Fruit fly (Drosophila melanogaster) whole organism, embryonic: ENCODE measurements around the gene gt.

ENCODE experiments used
- Atf6 ChIP-seq: fragments of 200-800 bp; sonication (Bioruptor generic); IDR thresholded peaks from 2 replicates; pipeline ENCODE4 v1.3.6; 2022; ENCODE audit warnings: missing biosample characterization, missing genetic modification characterization
- CG10543 ChIP-seq: fragments of 200-800 bp; sonication (Bioruptor generic); optimal IDR thresholded peaks from 3 replicates; lab custom pipeline; 2017; ENCODE audit warnings: missing biosample characterization, mild to moderate bottlenecking, missing genetic modification characterization, moderate library complexity
- CG11398 ChIP-seq: fragments of 200-800 bp; sonication (Bioruptor generic); optimal IDR thresholded peaks from 2 replicates; lab custom pipeline; 2016; ENCODE audit warnings: missing biosample characterization, missing genetic modification characterization
- CG12299 ChIP-seq: fragments of 200-800 bp; sonication (Bioruptor generic); optimal IDR thresholded peaks from 2 replicates; lab custom pipeline; 2018; ENCODE audit warnings: missing biosample characterization, mild to moderate bottlenecking, missing genetic modification characterization
- CG14441 ChIP-seq: fragments of 200-800 bp; sonication (Bioruptor generic); IDR thresholded peaks from 2 replicates; pipeline ENCODE4 v1.3.6; 2022; ENCODE audit warnings: missing biosample characterization, missing genetic modification characterization
- CG15479 ChIP-seq: fragments of 200-800 bp; sonication (Bioruptor generic); optimal IDR thresholded peaks from 3 replicates; lab custom pipeline; 2019; ENCODE audit warnings: missing biosample characterization, mild to moderate bottlenecking, missing genetic modification characterization, moderate library complexity
- CG15514 ChIP-seq: fragments of 200-800 bp; sonication (Bioruptor generic); optimal IDR thresholded peaks from 3 replicates; lab custom pipeline; 2017; ENCODE audit warnings: missing biosample characterization, missing genetic modification characterization, mild to moderate bottlenecking, moderate library complexity, missing genetic modification reagents
- CG15601 ChIP-seq: fragments of 200-800 bp; sonication (Bioruptor generic); optimal IDR thresholded peaks from 3 replicates; lab custom pipeline; 2019; ENCODE audit warnings: missing biosample characterization, mild to moderate bottlenecking, missing genetic modification characterization, moderate library complexity
- CG1832 ChIP-seq: fragments of 200-800 bp; sonication (Bioruptor generic); optimal IDR thresholded peaks from 2 replicates; lab custom pipeline; 2017; ENCODE audit warnings: missing biosample characterization, mild to moderate bottlenecking, missing genetic modification characterization, inconsistent platforms
- CG2678 ChIP-seq: fragments of 200-800 bp; sonication (Bioruptor generic); optimal IDR thresholded peaks from 3 replicates; lab custom pipeline; 2019; ENCODE audit warnings: missing biosample characterization, mild to moderate bottlenecking, missing genetic modification characterization, moderate library complexity
- CG2712 ChIP-seq: fragments of 200-800 bp; optimal IDR thresholded peaks from 3 replicates; lab custom pipeline; 2019; ENCODE audit warnings: missing biosample characterization, mild to moderate bottlenecking, missing genetic modification characterization, moderate library complexity
- CG3281 ChIP-seq: fragments of 200-800 bp; sonication (Bioruptor generic); optimal IDR thresholded peaks from 3 replicates; lab custom pipeline; 2017; ENCODE audit warnings: missing biosample characterization, mild to moderate bottlenecking, missing genetic modification characterization
- CG4282 ChIP-seq: fragments of 200-800 bp; sonication (Bioruptor generic); optimal IDR thresholded peaks from 2 replicates; lab custom pipeline; 2016; ENCODE audit warnings: missing biosample characterization, missing genetic modification characterization
- CG4424 ChIP-seq: fragments of 200-800 bp; sonication (Bioruptor generic); optimal IDR thresholded peaks from 3 replicates; lab custom pipeline; 2016; ENCODE audit warnings: missing biosample characterization, missing genetic modification characterization
- CG6254 ChIP-seq: fragments of 200-800 bp; sonication (Bioruptor generic); optimal IDR thresholded peaks from 3 replicates; lab custom pipeline; 2017; ENCODE audit warnings: mild to moderate bottlenecking, missing biosample characterization, missing genetic modification reagents, missing genetic modification characterization
- CG6272 ChIP-seq: fragments of 200-800 bp; sonication (Bioruptor generic); IDR thresholded peaks from 2 replicates; pipeline ENCODE4 v1.3.6; 2022; ENCODE audit warnings: missing biosample characterization, missing genetic modification characterization
- CG6683 ChIP-seq: fragments of 200-800 bp; sonication (Bioruptor generic); optimal IDR thresholded peaks from 2 replicates; lab custom pipeline; 2017; ENCODE audit warnings: missing biosample characterization, mild to moderate bottlenecking, missing genetic modification characterization, missing genetic modification reagents
- CG6765 ChIP-seq: fragments of 200-800 bp; sonication (Bioruptor generic); optimal IDR thresholded peaks from 3 replicates; lab custom pipeline; 2017; ENCODE audit warnings: missing biosample characterization, mild to moderate bottlenecking, missing genetic modification characterization
- Chrac-16 ChIP-seq: fragments of 200-800 bp; sonication (Bioruptor generic); optimal IDR thresholded peaks from 3 replicates; lab custom pipeline; 2016; ENCODE audit warnings: missing biosample characterization, missing genetic modification characterization
- Dfd ChIP-seq, 2 experiments: fragments of >200 bp; optimal IDR thresholded peaks; 2 replicates each; lab custom pipeline; 2017; ENCODE audit warnings: missing biosample characterization in 2 of 2, missing genetic modification characterization in 2 of 2
- ERR ChIP-seq: fragments of 200-800 bp; sonication (Bioruptor generic); optimal IDR thresholded peaks from 2 replicates; lab custom pipeline; 2016; ENCODE audit warnings: missing biosample characterization, missing genetic modification characterization
- Hr39 ChIP-seq: fragments of >200 bp; optimal IDR thresholded peaks from 2 replicates; lab custom pipeline; 2017
- Med ChIP-seq: fragments of 200-800 bp; sonication (Bioruptor generic); peaks from one replicate; lab custom pipeline; 2016; ENCODE audit warnings: missing biosample characterization, missing genetic modification characterization, mild to moderate bottlenecking, inconsistent platforms, moderate library complexity
- Mrtf ChIP-seq: fragments of 200-800 bp; sonication (Bioruptor generic); IDR thresholded peaks from 3 replicates; pipeline ENCODE4 v1.3.6; 2022; ENCODE audit warnings: missing biosample characterization, missing genetic modification characterization
- NK7.1 ChIP-seq: fragments of 200-800 bp; sonication (Bioruptor generic); optimal IDR thresholded peaks from 3 replicates; lab custom pipeline; 2016; ENCODE audit warnings: missing biosample characterization, missing genetic modification characterization
- Tbp ChIP-seq: fragments of >200 bp; optimal IDR thresholded peaks from 2 replicates; lab custom pipeline; 2018; ENCODE audit warnings: missing biosample characterization, missing genetic modification characterization
- Xrp1 ChIP-seq: fragments of 200-800 bp; sonication (Bioruptor generic); IDR thresholded peaks from 2 replicates; pipeline ENCODE4 v1.3.6; 2022; ENCODE audit warnings: missing biosample characterization, missing genetic modification characterization
- bsh ChIP-seq, 2 experiments: fragments of 200-800 bp; sonication (Bioruptor generic); optimal IDR thresholded peaks; 2 replicates each; lab custom pipeline; 2017 to 2018; ENCODE audit warnings: mild to moderate bottlenecking in 2 of 2, missing biosample characterization in 2 of 2, missing genetic modification characterization in 2 of 2, moderate library complexity in 1 of 2
- crol ChIP-seq: fragments of 200-800 bp; sonication (Bioruptor generic); IDR thresholded peaks from 2 replicates; pipeline ENCODE4 v1.3.6; 2022; ENCODE audit warnings: missing biosample characterization, missing genetic modification characterization
- disco-r ChIP-seq: fragments of 200-800 bp; sonication (Bioruptor generic); optimal IDR thresholded peaks from 2 replicates; lab custom pipeline; 2016; ENCODE audit warnings: missing biosample characterization, missing genetic modification characterization
- dpn ChIP-seq, 2 experiments: fragments of 200-800 bp; sonication (Bioruptor generic); optimal IDR thresholded peaks; 3 replicates each; lab custom pipeline; 2016; ENCODE audit warnings: missing biosample characterization in 2 of 2, missing genetic modification characterization in 2 of 2
- fd102C ChIP-seq: fragments of 200-800 bp; sonication (Bioruptor generic); optimal IDR thresholded peaks from 2 replicates; lab custom pipeline; 2018; ENCODE audit warnings: missing biosample characterization, mild to moderate bottlenecking, missing genetic modification characterization, moderate library complexity
- fd96Cb ChIP-seq: fragments of 200-800 bp; sonication (Bioruptor generic); optimal IDR thresholded peaks from 2 replicates; lab custom pipeline; 2018; ENCODE audit warnings: missing biosample characterization, mild to moderate bottlenecking, missing genetic modification characterization, moderate library complexity
- gfzf ChIP-seq: fragments of 200-800 bp; sonication (Bioruptor generic); optimal IDR thresholded peaks from 2 replicates; lab custom pipeline; 2016; ENCODE audit warnings: missing biosample characterization, mild to moderate bottlenecking, missing genetic modification characterization, moderate library complexity
- kni ChIP-seq: fragments of 200-800 bp; sonication (Bioruptor generic); optimal IDR thresholded peaks from 3 replicates; lab custom pipeline; 2017; ENCODE audit warnings: mild to moderate bottlenecking, missing biosample characterization, missing genetic modification reagents, missing genetic modification characterization
- knrl ChIP-seq: fragments of 200-800 bp; sonication (Bioruptor generic); IDR thresholded peaks from 3 replicates; pipeline ENCODE4 v1.3.6; 2022; ENCODE audit warnings: missing biosample characterization, missing genetic modification characterization; ENCODE audit not compliant: partially characterized antibody
- maf-S ChIP-seq: fragments of 200-800 bp; sonication (Bioruptor generic); optimal IDR thresholded peaks from 2 replicates; lab custom pipeline; 2016; ENCODE audit warnings: missing biosample characterization, missing genetic modification characterization
- prd ChIP-seq, 3 experiments: fragments of >200 bp in 2 of 3; fragments of 200-800 bp in 1 of 3; sonication (Bioruptor generic) in 1 of 3; optimal IDR thresholded peaks in 2 of 3; IDR thresholded peaks in 1 of 3; 2 replicates in 2 of 3; 3 replicates in 1 of 3; pipeline versions ENCODE4 v1.3.6 to Lab custom; 2017 to 2022; ENCODE audit warnings: missing biosample characterization in 1 of 3, missing genetic modification characterization in 1 of 3
- sima ChIP-seq: fragments of 200-800 bp; sonication (Bioruptor generic); optimal IDR thresholded peaks from 2 replicates; lab custom pipeline; 2016; ENCODE audit warnings: missing biosample characterization, missing genetic modification characterization
- sisA ChIP-seq: fragments of 200-800 bp; sonication (Bioruptor generic); IDR thresholded peaks from 2 replicates; pipeline ENCODE4 v1.3.6; 2022; ENCODE audit warnings: missing biosample characterization, missing genetic modification characterization
- slp2 ChIP-seq: fragments of 200-800 bp; sonication (Bioruptor generic); optimal IDR thresholded peaks from 2 replicates; lab custom pipeline; 2016; ENCODE audit warnings: missing biosample characterization, missing genetic modification characterization
- sr ChIP-seq: fragments of 200-800 bp; sonication (Bioruptor generic); IDR thresholded peaks from 3 replicates; pipeline ENCODE4 v1.3.6; 2022; ENCODE audit warnings: missing biosample characterization, missing genetic modification characterization
- ssp ChIP-seq: fragments of 200-800 bp; sonication (Bioruptor generic); IDR thresholded peaks from 2 replicates; pipeline ENCODE4 v1.3.6; 2022; ENCODE audit warnings: missing biosample characterization, missing genetic modification characterization
- stwl ChIP-seq: fragments of 200-800 bp; sonication (Bioruptor generic); optimal IDR thresholded peaks from 3 replicates; lab custom pipeline; 2018; ENCODE audit warnings: missing biosample characterization, mild to moderate bottlenecking, missing genetic modification characterization, moderate library complexity
- vvl ChIP-seq: fragments of 200-800 bp; sonication (Bioruptor generic); IDR thresholded peaks from 2 replicates; pipeline ENCODE4 v1.3.6; 2022; ENCODE audit warnings: missing biosample characterization, missing genetic modification characterization

gt gene

DNA sequence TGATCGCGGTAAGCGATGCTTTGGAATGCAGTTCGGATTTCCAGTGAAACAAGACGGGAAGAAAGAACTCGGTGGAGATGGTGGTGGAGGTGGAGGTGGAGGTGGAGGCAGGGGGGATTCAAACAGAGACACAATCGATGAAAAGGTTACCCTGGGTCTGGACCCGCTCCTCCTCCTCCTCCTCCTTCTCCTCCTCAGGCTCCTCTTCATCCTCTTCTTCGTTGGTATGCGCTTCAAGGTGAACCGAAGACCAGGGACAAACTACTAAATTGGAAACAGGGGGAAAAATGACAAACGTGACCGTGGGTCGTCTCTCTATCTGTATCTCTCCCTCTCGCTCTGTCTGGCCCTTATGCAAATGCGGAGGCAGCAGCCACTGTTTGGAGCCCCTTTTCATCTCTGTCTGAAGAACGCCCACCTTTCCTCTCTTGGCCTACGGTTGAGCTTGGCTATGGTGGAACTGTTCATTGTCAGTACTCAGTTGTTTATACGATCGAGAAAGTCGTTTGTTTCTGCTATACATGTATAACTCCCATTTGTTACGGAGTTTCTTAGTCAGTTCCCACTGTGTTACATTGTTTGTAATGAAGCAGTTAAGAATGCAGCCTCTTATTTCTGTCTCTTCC lies 34.3 kb upstream of the gt start (continued):
- TF ChIP-seq Med (peak; percentile 51), crol (GFP tag; lab: Robert Waterston, UW) (peak; percentile 59), Mrtf (GFP tag; lab: Robert Waterston, UW) (no peak), CG15601 (tag; lab: Kevin White, UChicago) (no peak), prd (optimal IDR thresholded peaks at IDR 0.05; lab: Kevin White, UChicago) (no peak), prd (GFP tag; IDR thresholded peaks at IDR 0.05; lab: Robert Waterston, UW) (no peak; the same call in 2 of the 3 replicates), ssp (no peak), CG15514 (no peak), CG2678 (tag; lab: Kevin White, UChicago) (peak; percentile 9), fd96Cb (tag; lab: Kevin White, UChicago) (peak; percentile 4), ERR (GFP tag; lab: Kevin White, UChicago) (no peak), Dfd (GFP tag; optimal IDR thresholded peaks at IDR 0.05; lab: Kevin White, UChicago) (no peak), CG11398 (GFP tag; lab: Kevin White, UChicago) (no peak), CG14441 (GFP tag; lab: Robert Waterston, UW) (0 out of 2 replicates have a peak, but pooled peaks have one; percentile 20), dpn (GFP tag; optimal IDR thresholded peaks at IDR 0.05; lab: Kevin White, UChicago) (no peak), slp2 (GFP tag; lab: Kevin White, UChicago) (no peak), sr (GFP tag; lab: Robert Waterston, UW) (peak; percentile 81), CG4424 (GFP tag; lab: Kevin White, UChicago) (no peak), CG15479 (GFP tag; lab: Kevin White, UChicago) (no peak), Atf6 (no peak), disco-r (no peak), Xrp1 (GFP tag; lab: Robert Waterston, UW) (peak; percentile 17; the same call in 1 of the 2 replicates), maf-S (GFP tag; lab: Kevin White, UChicago) (no peak), Tbp (no peak), CG1832 (peak; percentile 27), CG6683 (no peak), sisA (GFP tag; lab: Robert Waterston, UW) (no peak), Chrac-16 (GFP tag; lab: Kevin White, UChicago) (no peak), CG4282 (GFP tag; lab: Kevin White, UChicago) (no peak), bsh (GFP tag; optimal IDR thresholded peaks at IDR 0.05; lab: Kevin White, UChicago) (peak in 1 of 2 experiments; percentile 30), CG6765 (GFP tag; lab: Kevin White, UChicago) (no peak), CG3281 (no peak), sima (GFP tag; lab: Kevin White, UChicago) (no peak), stwl (tag; lab: Kevin White, UChicago) (no peak), gfzf (no peak), fd102C (GFP tag; lab: Kevin White, UChicago) (no peak), knrl (no peak), NK7.1 (GFP tag; lab: Kevin White, UChicago) (no peak), CG6254 (GFP tag; lab: Kevin White, UChicago) (no peak), vvl (peak; percentile 73), CG6272 (GFP tag; lab: Robert Waterston, UW) (no peak), CG2712 (peak; percentile 18), kni (GFP tag; lab: Kevin White, UChicago) (peak; percentile 67), Hr39 (lab: Kevin White, UChicago) (no peak), CG10543 (no peak), CG12299 (tag; lab: Kevin White, UChicago) (no peak)
